Worm (Caenorhabditis elegans) whole organism, young adult: ENCODE data around the gene aqp-6.
A peak's percentile ranks its signal among the peaks of the same experiment; 100 is the strongest.

Experiments
- ama-1 ChIP-seq, 3 experiments: fragments of 150-350 bp in 1 of 3; sonication (generic microtip) in 2 of 3; optimal IDR thresholded peaks; 2 replicates each; lab custom pipeline; 2014 to 2018; ENCODE audit warnings: missing biosample characterization in 2 of 3, missing genetic modification characterization in 2 of 3, missing genetic modification reagents in 2 of 3
- athp-1 ChIP-seq: sonication (generic microtip); optimal IDR thresholded peaks from 2 replicates; lab custom pipeline; 2017; ENCODE audit warnings: mild to moderate bottlenecking, missing genetic modification characterization, missing compliant biosample characterization
- him-1 ChIP-seq: sonication (generic microtip); optimal IDR thresholded peaks from 2 replicates; lab custom pipeline; 2016; ENCODE audit warnings: missing genotype, missing genetic modification reagents, missing genetic modification characterization, missing compliant biosample characterization
- lin-26 ChIP-seq: fragments of 200-800 bp; sonication (Bioruptor generic); IDR thresholded peaks from 2 replicates; pipeline ENCODE4 v1.3.6; 2022; ENCODE audit warnings: missing genetic modification reagents, missing genetic modification characterization, missing compliant biosample characterization
- mxl-1 ChIP-seq: sonication (generic microtip); optimal IDR thresholded peaks from 2 replicates; lab custom pipeline; 2016; ENCODE audit warnings: missing genetic modification characterization, missing compliant biosample characterization
- nfyb-1 ChIP-seq: fragments of 200-800 bp; sonication (Bioruptor generic); IDR thresholded peaks from 2 replicates; pipeline ENCODE4 v1.3.6; 2022; ENCODE audit warnings: missing genetic modification reagents, missing genetic modification characterization, missing compliant biosample characterization
- nhr-120 ChIP-seq: fragments of 200-800 bp; sonication (Bioruptor generic); IDR thresholded peaks from 2 replicates; pipeline ENCODE4 v1.3.6; 2022; ENCODE audit warnings: missing genetic modification characterization, missing compliant biosample characterization
- nhr-179 ChIP-seq: sonication (generic microtip); optimal IDR thresholded peaks from 2 replicates; lab custom pipeline; 2016; ENCODE audit warnings: mild to moderate bottlenecking, missing genetic modification characterization, missing compliant biosample characterization
- pha-4 ChIP-seq: fragments of 150-350 bp; sonication (generic microtip); optimal IDR thresholded peaks from 2 replicates; lab custom pipeline; 2014; ENCODE audit warnings: missing biosample characterization, missing genetic modification reagents, missing genetic modification characterization
- unc-62 ChIP-seq: fragments of 150-350 bp; optimal IDR thresholded peaks from 2 replicates; lab custom pipeline; 2014; ENCODE audit warnings: missing biosample characterization, missing genetic modification reagents, missing genetic modification characterization
- ztf-26 ChIP-seq: sonication (generic microtip); optimal IDR thresholded peaks from 2 replicates; lab custom pipeline; 2017; ENCODE audit warnings: missing genetic modification characterization, missing compliant biosample characterization
- ztf-28 ChIP-seq: fragments of 200-800 bp; sonication (Bioruptor generic); IDR thresholded peaks from 2 replicates; pipeline ENCODE4 v1.3.6; 2022; ENCODE audit warnings: missing genetic modification reagents, missing genetic modification characterization, missing compliant biosample characterization

- TF ChIP-seq lin-26 (GFP tag; lab: Robert Waterston, UW) = no peak
- TF ChIP-seq nhr-179 = no peak
- no peak for TF ChIP-seq him-1 (tag; lab: Kevin White, UChicago)
- TF ChIP-seq nhr-120 (GFP tag; lab: Robert Waterston, UW) = no peak
- TF ChIP-seq ama-1 (optimal IDR thresholded peaks at IDR 0.05; lab: Kevin White, UChicago) = no peak
- no peak for TF ChIP-seq ama-1 (GFP tag; optimal IDR thresholded peaks at IDR 0.05; lab: Kevin White, UChicago)
- TF ChIP-seq ztf-28 (GFP tag; lab: Robert Waterston, UW) = no peak
- TF ChIP-seq nfyb-1 = 0 out of 2 replicates have a peak, but pooled peaks have one; percentile 29
- no peak for TF ChIP-seq mxl-1
- TF ChIP-seq unc-62 (GFP tag; lab: Kevin White, UChicago) = no peak
- TF ChIP-seq pha-4 (tag; lab: Kevin White, UChicago) = no peak
- TF ChIP-seq athp-1 (tag; lab: Kevin White, UChicago) = no peak
- TF ChIP-seq ztf-26 = no peak
Observed at ce11 chrV:10661417-10661945, 13.2 kb downstream of the aqp-6 start, which contains the start of gene sqv-4.
